Worm (Caenorhabditis elegans): Measurements from ENCODE around the gene Y6G8.15.

DNA sequence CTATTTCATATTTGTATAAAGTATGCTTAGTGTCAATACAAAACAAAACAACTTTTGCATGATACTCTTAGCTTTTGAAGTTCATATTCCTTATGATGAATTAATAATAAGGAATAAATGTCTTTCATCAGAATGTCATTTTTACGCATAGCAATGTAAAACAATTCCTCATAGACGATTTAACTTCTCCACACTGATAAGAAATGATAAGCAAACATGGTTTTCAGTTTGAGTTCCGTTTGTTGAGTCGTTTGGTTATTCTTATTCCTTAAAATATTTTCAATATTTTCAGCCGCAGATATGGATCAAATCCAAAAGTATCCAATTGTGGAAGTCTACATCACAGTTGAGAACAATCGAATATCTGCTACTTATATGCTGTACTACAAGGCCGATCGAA lies 14.5 kb upstream of the Y6G8.15 start, which contains the start of gene F57G4.11:
- TF ChIP-seq ceh-36 (tag; optimal IDR thresholded peaks at IDR 0.05) (no peak), ama-1 (optimal IDR thresholded peaks at IDR 0.05) (no peak), ets-7 (tag; optimal IDR thresholded peaks at IDR 0.05) (no peak), aly-1 (tag; optimal IDR thresholded peaks at IDR 0.05) (no peak), tbx-11 (GFP tag; IDR thresholded peaks at IDR 0.05) (no peak), ceh-13 (GFP tag; optimal IDR thresholded peaks at IDR 0.05) (no peak), tra-4 (tag; optimal IDR thresholded peaks at IDR 0.05) (no peak)
